Worm (Caenorhabditis elegans): Measurements from ENCODE around the gene F22F7.8.

ce11 chrV:2132675-2133074 lies 10.9 kb upstream of the F22F7.8 start:
- TF ChIP-seq alr-1 (tag; optimal IDR thresholded peaks at IDR 0.05) (no peak), peb-1 (tag; optimal IDR thresholded peaks at IDR 0.05) (no peak), egl-27 (tag; optimal IDR thresholded peaks at IDR 0.05) (no peak), snpc-4 (tag; optimal IDR thresholded peaks at IDR 0.05) (no peak), elt-3 (tag; optimal IDR thresholded peaks at IDR 0.05) (no peak), nhr-237 (tag; optimal IDR thresholded peaks at IDR 0.05) (no peak), blmp-1 (tag; optimal IDR thresholded peaks at IDR 0.05; ENCODE audit: insufficient read depth) (no peak), aly-2 (tag; optimal IDR thresholded peaks at IDR 0.05) (no peak)

Data from whole organism, L2 larva.